Worm (Caenorhabditis elegans) whole organism, young adult: ENCODE measurements around the gene nhr-202.

Source experiments
- F37B4.10 ChIP-seq: fragments of 200-800 bp; sonication (Bioruptor generic); IDR thresholded peaks from 2 replicates; pipeline ENCODE4 v1.3.6; 2022; ENCODE audit warnings: missing genetic modification characterization, missing compliant biosample characterization
- K12H6.12 ChIP-seq: fragments of 200-800 bp; sonication (Bioruptor generic); optimal IDR thresholded peaks from 2 replicates; lab custom pipeline; 2018; ENCODE audit warnings: mild to moderate bottlenecking, missing genetic modification characterization, missing compliant biosample characterization
- Y67H2A.10 ChIP-seq: fragments of 200-800 bp; sonication (Bioruptor generic); conservative IDR thresholded peaks from 2 replicates; pipeline ENCODE4 v1.3.6; 2022; ENCODE audit warnings: missing genetic modification reagents, missing genetic modification characterization, missing compliant biosample characterization
- Y79H2A.3 ChIP-seq: fragments of 200-800 bp; sonication (Bioruptor generic); conservative IDR thresholded peaks from 2 replicates; pipeline ENCODE4 v1.3.6; 2022; ENCODE audit warnings: missing genetic modification reagents, missing genetic modification characterization, missing compliant biosample characterization
- athp-1 ChIP-seq: sonication (generic microtip); optimal IDR thresholded peaks from 2 replicates; lab custom pipeline; 2017; ENCODE audit warnings: mild to moderate bottlenecking, missing genetic modification characterization, missing compliant biosample characterization
- cebp-1 ChIP-seq, 2 experiments: fragments of 200-800 bp in 1 of 2; sonication (Bioruptor generic) in 1 of 2; sonication (generic microtip) in 1 of 2; IDR thresholded peaks in 1 of 2; optimal IDR thresholded peaks in 1 of 2; 2 replicates each; pipeline versions ENCODE4 v1.3.6 to Lab custom; 2017 to 2022; ENCODE audit warnings: missing compliant biosample characterization in 2 of 2, missing genetic modification characterization in 2 of 2, mild to moderate bottlenecking in 1 of 2, missing genetic modification reagents in 1 of 2, moderate library complexity in 1 of 2
- ets-4 ChIP-seq: fragments of 200-800 bp; sonication (Bioruptor generic); optimal IDR thresholded peaks from 2 replicates; lab custom pipeline; 2018; ENCODE audit warnings: mild to moderate bottlenecking, missing genetic modification characterization, missing compliant biosample characterization
- gei-17 ChIP-seq: fragments of 200-800 bp; sonication (Bioruptor generic); optimal IDR thresholded peaks from 2 replicates; lab custom pipeline; 2018; ENCODE audit warnings: mild to moderate bottlenecking, missing genetic modification characterization, missing compliant biosample characterization
- hmg-1.2 ChIP-seq: fragments of 200-800 bp; sonication (Bioruptor generic); IDR thresholded peaks from 2 replicates; pipeline ENCODE4 v1.3.6; 2022; ENCODE audit warnings: missing genetic modification reagents, missing genetic modification characterization, missing compliant biosample characterization
- hrde-1 ChIP-seq: sonication (generic microtip); optimal IDR thresholded peaks from 2 replicates; lab custom pipeline; 2016; ENCODE audit warnings: missing genetic modification characterization, mild to moderate bottlenecking, missing compliant biosample characterization, moderate library complexity, missing genotype, missing genetic modification reagents, borderline replicate concordance
- lin-26 ChIP-seq: fragments of 200-800 bp; sonication (Bioruptor generic); IDR thresholded peaks from 2 replicates; pipeline ENCODE4 v1.3.6; 2022; ENCODE audit warnings: missing genetic modification reagents, missing genetic modification characterization, missing compliant biosample characterization
- lsl-1 ChIP-seq: fragments of 200-800 bp; sonication (Bioruptor generic); optimal IDR thresholded peaks from 2 replicates; lab custom pipeline; 2018; ENCODE audit warnings: mild to moderate bottlenecking, missing genetic modification characterization, moderate library complexity, missing compliant biosample characterization
- lsy-27 ChIP-seq: sonication (generic microtip); optimal IDR thresholded peaks from 2 replicates; lab custom pipeline; 2017; ENCODE audit warnings: missing genetic modification characterization, mild to moderate bottlenecking, missing compliant biosample characterization, antibody characterized with exemption, missing genotype, borderline replicate concordance; ENCODE audit not compliant: insufficient read depth
- madf-10 ChIP-seq: sonication (generic microtip); optimal IDR thresholded peaks from 2 replicates; lab custom pipeline; 2016; ENCODE audit warnings: mild to moderate bottlenecking, missing genetic modification characterization, missing compliant biosample characterization
- mes-4 ChIP-seq: sonication (generic microtip); optimal IDR thresholded peaks from 2 replicates; lab custom pipeline; 2016; ENCODE audit warnings: missing genotype, missing genetic modification characterization, missing compliant biosample characterization
- nhr-27 ChIP-seq: fragments of 200-800 bp; sonication (Bioruptor generic); optimal IDR thresholded peaks from 2 replicates; lab custom pipeline; 2018; ENCODE audit warnings: mild to moderate bottlenecking, missing genetic modification characterization, moderate library complexity, missing compliant biosample characterization
- nhr-80 ChIP-seq: sonication (generic microtip); optimal IDR thresholded peaks from 2 replicates; lab custom pipeline; 2016; ENCODE audit warnings: missing genetic modification characterization, missing compliant biosample characterization
- pha-4 ChIP-seq: fragments of 150-350 bp; sonication (generic microtip); optimal IDR thresholded peaks from 2 replicates; lab custom pipeline; 2014; ENCODE audit warnings: missing biosample characterization, missing genetic modification reagents, missing genetic modification characterization
- snpc-4 ChIP-seq, 5 experiments: fragments of 150-350 bp in 1 of 5; sonication (generic microtip) in 4 of 5; optimal IDR thresholded peaks; 2 replicates each; lab custom pipeline; 2014 to 2018; ENCODE audit warnings: missing genetic modification characterization in 5 of 5, missing biosample characterization in 3 of 5, antibody characterized with exemption in 2 of 5, mild to moderate bottlenecking in 2 of 5, missing compliant biosample characterization in 2 of 5, missing genotype in 2 of 5, moderate library complexity in 2 of 5, missing genetic modification reagents in 1 of 5
- sptf-2 ChIP-seq: fragments of 200-800 bp; sonication (Bioruptor generic); optimal IDR thresholded peaks from 2 replicates; lab custom pipeline; 2018; ENCODE audit warnings: mild to moderate bottlenecking, missing genetic modification characterization, missing compliant biosample characterization
- tlf-1 ChIP-seq: fragments of 200-800 bp; sonication (Bioruptor generic); optimal IDR thresholded peaks from 2 replicates; lab custom pipeline; 2018; ENCODE audit warnings: mild to moderate bottlenecking, missing genetic modification characterization, missing compliant biosample characterization
- zfh-2 ChIP-seq: fragments of 200-800 bp; sonication (Bioruptor generic); conservative IDR thresholded peaks from 2 replicates; pipeline ENCODE4 v1.3.6; 2022; ENCODE audit warnings: missing genetic modification reagents, missing genetic modification characterization, missing compliant biosample characterization

nhr-202 gene

ce11 chrV:446988-447387, 15.4 kb upstream of the nhr-202 start:
- TF ChIP-seq zfh-2 (GFP tag; lab: Robert Waterston, UW) (peak; percentile 72), lin-26 (GFP tag; lab: Robert Waterston, UW) (0 out of 2 replicates have a peak, but pooled peaks have one; percentile 39), F37B4.10 (GFP tag; lab: Robert Waterston, UW) (no peak)

ce11 chrV:449130-449529, 13.3 kb upstream of the nhr-202 start, which contains the start of gene srh-35:
srh-35 (minus strand) TSS chrV:449230.
- TF ChIP-seq athp-1 (tag; lab: Kevin White, UChicago) (no peak), ets-4 (GFP tag; lab: Kevin White, UChicago) (no peak), hrde-1 (tag; lab: Kevin White, UChicago) (no peak), K12H6.12 (tag; lab: Kevin White, UChicago) (no peak)

DNA sequence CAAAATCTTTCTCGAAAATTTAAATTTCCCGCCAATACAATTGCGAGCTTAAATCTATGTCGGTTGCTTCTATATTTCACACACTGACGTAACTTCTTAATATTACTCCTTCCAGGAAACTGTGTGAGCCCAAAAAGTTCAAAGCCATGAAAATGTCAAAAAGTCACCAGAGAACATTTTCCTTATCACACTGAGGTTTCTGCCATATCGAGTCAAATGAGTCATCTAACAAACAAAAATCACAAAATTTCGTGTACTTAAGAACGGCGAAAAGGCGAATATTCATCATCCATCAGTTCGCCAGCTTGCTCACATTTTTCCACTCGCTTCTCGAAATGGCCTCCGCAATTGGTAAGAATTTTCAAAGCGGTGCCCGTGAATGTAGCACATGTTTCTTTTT, 12.7 kb upstream of the nhr-202 start, which contains the start of gene M02H5.8:
TSS of gene M02H5.8 (plus strand) at position 297 of the 400 bp plus-strand sequence.
- TF ChIP-seq nhr-80 (tag; lab: Kevin White, UChicago) (peak; percentile 72), mes-4 (no peak)

DNA sequence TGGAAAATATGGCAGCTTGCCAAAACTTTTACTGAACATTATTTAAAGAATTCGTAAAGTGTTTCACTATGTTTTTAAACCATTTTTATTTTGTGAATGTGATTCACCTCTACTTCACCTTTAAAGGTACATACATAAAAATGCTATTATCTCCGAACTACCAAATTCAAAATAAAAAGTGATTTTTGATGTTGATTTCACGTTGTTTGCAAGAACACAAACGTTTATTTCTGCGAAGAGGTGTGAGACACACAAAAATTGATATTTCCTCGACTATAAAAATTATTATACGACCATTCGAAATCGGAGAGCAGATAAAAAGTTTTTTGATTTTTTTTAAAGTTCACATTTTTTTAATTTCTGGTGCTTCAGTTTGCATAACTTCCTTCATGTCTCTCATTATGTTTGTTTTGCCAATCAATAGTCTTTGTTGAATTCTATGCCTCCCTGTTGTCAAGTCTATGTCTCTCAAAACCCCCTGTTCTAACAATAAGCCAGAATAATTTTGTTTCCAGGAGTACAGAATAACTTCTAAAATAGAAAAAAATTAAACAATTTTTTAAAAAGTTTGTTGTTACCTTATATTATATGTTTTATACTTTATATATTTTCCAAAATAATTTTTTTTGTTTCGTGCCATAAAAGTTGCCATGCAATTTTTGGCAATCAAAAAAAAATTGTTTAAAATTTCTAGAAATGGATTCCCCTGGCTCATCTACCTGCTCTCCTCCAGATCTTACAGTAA, 11.5 kb upstream of the nhr-202 start, which contains the start of gene nhr-123:
TSS of gene nhr-123 (plus strand) at position 695 of the 745 bp plus-strand sequence.
- TF ChIP-seq hmg-1.2 (GFP tag; lab: Robert Waterston, UW) = peak; percentile 15; the same call in 1 of the 2 replicates
- no peak for TF ChIP-seq snpc-4 (GFP tag; optimal IDR thresholded peaks at IDR 0.05; lab: Kevin White, UChicago)
- TF ChIP-seq snpc-4 (tag; optimal IDR thresholded peaks at IDR 0.05; lab: Kevin White, UChicago) = no peak
- TF ChIP-seq tlf-1 (GFP tag; lab: Kevin White, UChicago) = no peak

- TF ChIP-seq nhr-27 (tag; lab: Kevin White, UChicago) = no peak
These were observed 8.8 kb upstream of the nhr-202 start, which contains the start of gene nhr-98 for ce11 chrV:453569-453968. nhr-98 (plus strand) TSS chrV:453869.

ce11 chrV:457839-458238, 4.5 kb upstream of the nhr-202 start:
- no peak for TF ChIP-seq gei-17 (GFP tag; lab: Kevin White, UChicago)
- TF ChIP-seq Y79H2A.3 (GFP tag; lab: Robert Waterston, UW) = no peak
- peak; percentile 5 for TF ChIP-seq pha-4 (tag; lab: Kevin White, UChicago)
- TF ChIP-seq Y67H2A.10 (GFP tag; lab: Robert Waterston, UW) = no peak
- no peak for TF ChIP-seq lsy-27 (tag; lab: Kevin White, UChicago)
- TF ChIP-seq cebp-1 (GFP tag; IDR thresholded peaks at IDR 0.05; lab: Robert Waterston, UW) = no peak
- TF ChIP-seq cebp-1 (tag; optimal IDR thresholded peaks at IDR 0.05; lab: Kevin White, UChicago) = peak; percentile 72

- TF ChIP-seq nhr-80 (tag; lab: Kevin White, UChicago) (peak; percentile 67), gei-17 (GFP tag; lab: Kevin White, UChicago) (no peak), lsl-1 (no peak), madf-10 (tag; lab: Kevin White, UChicago) (no peak), sptf-2 (GFP tag; lab: Kevin White, UChicago) (no peak), lin-26 (GFP tag; lab: Robert Waterston, UW) (no peak)
These were observed 2.9 kb upstream of the nhr-202 start, which contains the start of gene nhr-203 for ce11 chrV:459464-459863. nhr-203 (plus strand) TSS chrV:459795.
